Worm (Caenorhabditis elegans): ENCODE data around the gene zig-5.

The zig-5 gene

ce11 chrIII:10987561-10988184 is 34.4 kb upstream of the zig-5 start, which contains the start of gene col-94:
Gene col-94 (minus strand): TSS chrIII:10987873.
- no peak for TF ChIP-seq nhr-12 (tag; optimal IDR thresholded peaks at IDR 0.05)
- TF ChIP-seq sptf-1 (tag; optimal IDR thresholded peaks at IDR 0.05): no peak
- no peak for TF ChIP-seq cnd-1 (tag; optimal IDR thresholded peaks at IDR 0.05)
- TF ChIP-seq tbx-8 (GFP tag; optimal IDR thresholded peaks at IDR 0.05): no peak
- TF ChIP-seq elt-3 (tag; optimal IDR thresholded peaks at IDR 0.05): no peak
- TF ChIP-seq M03D4.4 (tag; optimal IDR thresholded peaks at IDR 0.05): no peak
- no peak for TF ChIP-seq nhr-2 (tag; optimal IDR thresholded peaks at IDR 0.05)
- TF ChIP-seq nhr-76 (tag; optimal IDR thresholded peaks at IDR 0.05): no peak
- TF ChIP-seq snpc-4 (tag; optimal IDR thresholded peaks at IDR 0.05): no peak
- TF ChIP-seq ztf-11 (tag; optimal IDR thresholded peaks at IDR 0.05): no peak
- no peak for TF ChIP-seq mep-1 (tag; optimal IDR thresholded peaks at IDR 0.05)
- no peak for TF ChIP-seq unc-39 (tag; optimal IDR thresholded peaks at IDR 0.05)
- TF ChIP-seq mls-2 (tag; optimal IDR thresholded peaks at IDR 0.05): no peak
- no peak for TF ChIP-seq ceh-83 (GFP tag; optimal IDR thresholded peaks at IDR 0.05)
- TF ChIP-seq lin-13 (tag; optimal IDR thresholded peaks at IDR 0.05): no peak
- TF ChIP-seq pha-4 (tag; optimal IDR thresholded peaks at IDR 0.05): no peak
- no peak for TF ChIP-seq ceh-39 (tag; optimal IDR thresholded peaks at IDR 0.05)
- TF ChIP-seq blmp-1 (tag; optimal IDR thresholded peaks at IDR 0.05): no peak
- no peak for TF ChIP-seq lsy-2 (tag; optimal IDR thresholded peaks at IDR 0.05)

DNA sequence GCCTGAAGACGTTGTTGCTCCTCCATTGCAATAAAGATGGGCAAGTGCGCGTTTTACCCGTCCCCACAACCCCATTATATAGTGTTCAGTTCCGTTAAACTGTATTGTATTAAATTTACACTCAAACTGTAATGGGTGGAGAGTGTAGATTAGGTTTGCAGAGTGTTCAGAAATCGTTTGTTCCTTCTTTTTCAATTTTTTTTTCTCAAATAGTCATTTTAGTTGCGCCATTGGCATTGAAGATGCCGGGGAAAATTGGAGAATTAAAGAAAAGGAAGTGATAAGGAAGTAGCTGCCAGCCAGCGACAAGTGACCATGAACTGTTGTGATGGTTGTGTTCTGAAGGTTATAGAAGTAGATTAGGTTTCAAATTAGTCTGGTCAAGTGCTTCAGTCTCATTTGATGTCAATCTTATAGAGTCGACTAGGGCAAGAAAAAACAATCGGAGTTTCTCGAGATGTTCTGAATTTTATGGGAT is 32.3 kb upstream of the zig-5 start, which contains the start of gene col-93:
Gene col-93 (minus strand): TSS at position 51 of the 478 bp plus-strand sequence.
- TF ChIP-seq nhr-237 (tag; optimal IDR thresholded peaks at IDR 0.05): no peak
- TF ChIP-seq mep-1 (tag; optimal IDR thresholded peaks at IDR 0.05): no peak
- no peak for TF ChIP-seq mab-5 (tag; optimal IDR thresholded peaks at IDR 0.05)
- TF ChIP-seq lin-13 (tag; optimal IDR thresholded peaks at IDR 0.05): no peak
- no peak for TF ChIP-seq snpc-4 (tag; optimal IDR thresholded peaks at IDR 0.05)
- TF ChIP-seq ceh-83 (GFP tag; optimal IDR thresholded peaks at IDR 0.05): no peak
- no peak for TF ChIP-seq nhr-28 (tag; optimal IDR thresholded peaks at IDR 0.05)
- no peak for TF ChIP-seq unc-39 (tag; optimal IDR thresholded peaks at IDR 0.05)
- TF ChIP-seq M03D4.4 (tag; optimal IDR thresholded peaks at IDR 0.05): no peak
- no peak for TF ChIP-seq nhr-76 (tag; optimal IDR thresholded peaks at IDR 0.05)
- no peak for TF ChIP-seq flh-1 (GFP tag; optimal IDR thresholded peaks at IDR 0.05)
- no peak for TF ChIP-seq cnd-1 (tag; optimal IDR thresholded peaks at IDR 0.05)
- TF ChIP-seq ztf-11 (tag; optimal IDR thresholded peaks at IDR 0.05): no peak
- no peak for TF ChIP-seq blmp-1 (tag; optimal IDR thresholded peaks at IDR 0.05)
- no peak for TF ChIP-seq nhr-2 (tag; optimal IDR thresholded peaks at IDR 0.05)
- no peak for TF ChIP-seq unc-120 (tag; optimal IDR thresholded peaks at IDR 0.05; ENCODE audit: poor library complexity, severe bottlenecking)
- TF ChIP-seq sem-2 (GFP tag; optimal IDR thresholded peaks at IDR 0.05): no peak
- no peak for TF ChIP-seq pha-4 (tag; optimal IDR thresholded peaks at IDR 0.05)
- no peak for TF ChIP-seq tbx-8 (GFP tag; optimal IDR thresholded peaks at IDR 0.05)

ce11 chrIII:10983153-10983552 is 29.8 kb upstream of the zig-5 start, which contains the start of gene col-92:
Gene col-92 (minus strand): TSS chrIII:10983253.
- TF ChIP-seq mab-5 (tag; optimal IDR thresholded peaks at IDR 0.05) (no peak), pha-4 (tag; optimal IDR thresholded peaks at IDR 0.05) (no peak), ham-2 (GFP tag; optimal IDR thresholded peaks at IDR 0.05) (no peak), lin-13 (tag; optimal IDR thresholded peaks at IDR 0.05) (no peak), cnd-1 (tag; optimal IDR thresholded peaks at IDR 0.05) (no peak), elt-3 (tag; optimal IDR thresholded peaks at IDR 0.05) (no peak), ceh-83 (GFP tag; optimal IDR thresholded peaks at IDR 0.05) (no peak), unc-62 (GFP tag; optimal IDR thresholded peaks at IDR 0.05) (no peak), sem-2 (GFP tag; optimal IDR thresholded peaks at IDR 0.05) (no peak), M03D4.4 (tag; optimal IDR thresholded peaks at IDR 0.05) (no peak), nhr-237 (tag; optimal IDR thresholded peaks at IDR 0.05) (no peak), nhr-76 (tag; optimal IDR thresholded peaks at IDR 0.05) (no peak), ztf-11 (tag; optimal IDR thresholded peaks at IDR 0.05) (no peak)

- TF ChIP-seq unc-39 (tag; optimal IDR thresholded peaks at IDR 0.05): no peak
- no peak for TF ChIP-seq bed-3 (GFP tag; optimal IDR thresholded peaks at IDR 0.05)
- no peak for TF ChIP-seq sem-2 (GFP tag; optimal IDR thresholded peaks at IDR 0.05)
- no peak for TF ChIP-seq nhr-12 (tag; optimal IDR thresholded peaks at IDR 0.05)
- no peak for TF ChIP-seq elt-3 (tag; optimal IDR thresholded peaks at IDR 0.05)
- no peak for TF ChIP-seq nhr-28 (tag; optimal IDR thresholded peaks at IDR 0.05)
- TF ChIP-seq hlh-1 (tag; optimal IDR thresholded peaks at IDR 0.05): no peak
- no peak for TF ChIP-seq lin-13 (tag; optimal IDR thresholded peaks at IDR 0.05)
- TF ChIP-seq snpc-4 (tag; optimal IDR thresholded peaks at IDR 0.05): no peak
- no peak for TF ChIP-seq lin-32 (GFP tag; optimal IDR thresholded peaks at IDR 0.05)
- TF ChIP-seq ham-2 (GFP tag; optimal IDR thresholded peaks at IDR 0.05): no peak
- TF ChIP-seq pha-4 (tag; optimal IDR thresholded peaks at IDR 0.05): no peak
- no peak for TF ChIP-seq flh-1 (GFP tag; optimal IDR thresholded peaks at IDR 0.05)
- no peak for TF ChIP-seq ceh-83 (GFP tag; optimal IDR thresholded peaks at IDR 0.05)
- TF ChIP-seq unc-62 (GFP tag; optimal IDR thresholded peaks at IDR 0.05): no peak
- TF ChIP-seq mab-5 (tag; optimal IDR thresholded peaks at IDR 0.05): no peak
- TF ChIP-seq nhr-237 (tag; optimal IDR thresholded peaks at IDR 0.05): no peak
- TF ChIP-seq ztf-11 (tag; optimal IDR thresholded peaks at IDR 0.05): no peak
These were observed 28.2 kb upstream of the zig-5 start for ce11 chrIII:10981555-10981954.

Data from whole organism, mixed stage, embryonic.